Worm (Caenorhabditis elegans): ENCODE data around the gene E04F6.15.
A peak's percentile ranks its signal among the peaks of the same experiment; 100 is the strongest.

Gene E04F6.15

DNA sequence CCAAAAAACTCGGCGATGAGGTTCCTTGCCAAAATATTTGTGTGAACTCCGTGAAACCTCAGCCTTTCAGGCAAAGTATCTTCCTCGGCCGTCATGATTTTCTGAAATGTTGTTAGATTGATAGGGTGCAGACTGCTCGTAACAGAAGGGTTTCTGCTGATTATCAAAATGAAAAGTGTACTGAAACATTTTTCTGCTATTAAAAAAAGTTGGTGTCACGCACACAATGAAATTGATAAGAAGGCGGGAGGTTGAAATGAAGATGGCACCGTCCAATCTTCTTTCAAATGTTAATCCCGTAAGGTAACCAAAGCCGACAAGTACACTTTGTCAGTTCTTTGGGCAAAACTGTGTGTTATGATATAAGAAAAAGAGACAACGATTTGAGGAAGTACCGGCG is 26.9 kb upstream of the E04F6.15 start:
- no peak for TF ChIP-seq unc-55 (GFP tag; optimal IDR thresholded peaks at IDR 0.05)
- no peak for TF ChIP-seq sma-3 (GFP tag; optimal IDR thresholded peaks at IDR 0.05)
- no peak for TF ChIP-seq unc-62 (GFP tag; optimal IDR thresholded peaks at IDR 0.05)
- no peak for TF ChIP-seq sma-9 (GFP tag; optimal IDR thresholded peaks at IDR 0.05)
- no peak for TF ChIP-seq sma-9 (tag; optimal IDR thresholded peaks at IDR 0.05)
- TF ChIP-seq fos-1 (tag; optimal IDR thresholded peaks at IDR 0.05), result peak; percentile 32
- no peak for TF ChIP-seq nhr-129 (tag; optimal IDR thresholded peaks at IDR 0.05)
- no peak for TF ChIP-seq crh-2 (tag; optimal IDR thresholded peaks at IDR 0.05)
- no peak for TF ChIP-seq aly-2 (tag; optimal IDR thresholded peaks at IDR 0.05)

DNA sequence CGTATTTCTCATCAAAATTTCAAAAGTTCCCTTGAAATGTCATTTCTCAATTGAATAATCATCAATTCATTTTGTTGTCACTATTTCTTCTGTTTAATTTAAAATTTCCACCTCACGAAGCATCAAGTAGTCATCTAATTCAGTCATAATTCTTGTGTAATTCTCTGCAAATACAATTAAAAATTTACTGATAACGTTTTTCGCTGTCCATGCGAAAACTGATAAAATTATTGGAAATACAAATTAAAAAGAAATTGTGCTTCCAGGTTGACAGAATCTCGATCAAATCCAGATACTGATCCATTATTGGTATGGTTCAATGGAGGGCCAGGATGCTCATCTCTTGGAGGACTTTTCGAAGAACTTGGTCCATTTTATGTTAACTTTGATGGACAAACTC is 23.2 kb upstream of the E04F6.15 start:
- TF ChIP-seq ceh-16 (tag; optimal IDR thresholded peaks at IDR 0.05) (no peak), R02D3.7 (tag; optimal IDR thresholded peaks at IDR 0.05) (no peak), fos-1 (tag; optimal IDR thresholded peaks at IDR 0.05) (peak; percentile 73)

DNA sequence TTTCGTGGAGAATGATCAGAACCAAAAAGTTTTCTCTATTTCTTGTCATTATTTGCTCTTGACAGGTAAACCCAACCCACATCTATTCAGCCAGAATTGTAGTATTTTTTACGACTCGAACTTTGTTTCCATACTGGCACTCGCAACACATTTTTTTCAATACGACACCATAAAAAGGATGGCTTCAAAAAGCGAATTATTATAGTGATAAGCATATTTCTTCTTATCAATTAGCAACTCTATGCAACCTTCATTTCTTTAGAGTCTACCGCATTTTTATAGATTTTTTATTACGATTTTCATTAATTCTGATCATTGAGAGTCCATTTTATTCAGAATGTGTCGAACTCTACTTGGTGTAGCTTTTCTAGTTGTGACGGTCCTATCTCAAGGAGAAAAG is 22.4 kb upstream of the E04F6.15 start, which contains the start of gene ctsa-3.1:
Gene ctsa-3.1, plus strand, starts transcription at position 337 of the 400 bp plus-strand sequence.
- TF ChIP-seq ztf-4 (tag; optimal IDR thresholded peaks at IDR 0.05) (no peak), nhr-237 (tag; optimal IDR thresholded peaks at IDR 0.05) (no peak), fos-1 (tag; optimal IDR thresholded peaks at IDR 0.05) (peak; percentile 77)

DNA sequence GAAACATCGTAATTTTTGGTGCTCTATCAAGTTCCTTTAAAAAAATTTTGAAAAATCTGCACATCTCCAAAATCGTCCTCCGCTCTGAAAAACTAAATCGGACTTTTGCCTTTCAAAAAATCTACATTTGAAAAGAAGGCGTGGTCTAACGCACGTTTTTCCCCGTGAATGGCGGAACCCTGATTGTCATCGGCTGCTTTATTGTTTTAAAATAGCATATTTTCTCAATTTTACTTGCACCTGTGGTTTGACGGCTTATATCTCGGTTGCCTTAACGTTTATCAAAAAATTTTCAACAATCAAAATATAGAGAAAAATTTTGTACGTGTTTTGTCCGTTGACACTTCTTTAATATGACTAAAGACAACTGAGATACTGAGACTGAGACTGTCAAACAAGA is 21.9 kb upstream of the E04F6.15 start:
- TF ChIP-seq R02D3.7 (tag; optimal IDR thresholded peaks at IDR 0.05), result no peak
- peak; percentile 86 for TF ChIP-seq snpc-4 (tag; optimal IDR thresholded peaks at IDR 0.05)

DNA sequence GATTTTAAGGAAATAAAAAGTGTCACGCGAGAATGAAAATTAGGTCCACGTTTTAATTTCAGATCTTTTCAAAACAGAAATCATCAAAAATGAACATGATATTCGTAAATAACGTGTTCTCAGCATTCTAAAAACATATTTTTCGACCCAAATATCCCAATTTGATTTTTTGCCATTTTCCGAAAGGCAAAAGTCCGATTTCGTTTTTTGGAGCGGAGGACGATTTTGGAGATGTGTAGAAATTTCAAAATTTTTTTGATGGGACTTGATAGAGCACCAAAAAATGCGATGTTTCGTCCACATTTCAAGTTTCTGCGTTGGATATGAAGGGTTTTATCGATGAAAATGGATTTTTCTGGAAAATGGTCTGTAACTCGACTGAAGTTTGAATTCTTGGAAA is 20.6 kb upstream of the E04F6.15 start:
- TF ChIP-seq unc-62 (GFP tag; optimal IDR thresholded peaks at IDR 0.05) (no peak), R02D3.7 (tag; optimal IDR thresholded peaks at IDR 0.05) (no peak)

DNA sequence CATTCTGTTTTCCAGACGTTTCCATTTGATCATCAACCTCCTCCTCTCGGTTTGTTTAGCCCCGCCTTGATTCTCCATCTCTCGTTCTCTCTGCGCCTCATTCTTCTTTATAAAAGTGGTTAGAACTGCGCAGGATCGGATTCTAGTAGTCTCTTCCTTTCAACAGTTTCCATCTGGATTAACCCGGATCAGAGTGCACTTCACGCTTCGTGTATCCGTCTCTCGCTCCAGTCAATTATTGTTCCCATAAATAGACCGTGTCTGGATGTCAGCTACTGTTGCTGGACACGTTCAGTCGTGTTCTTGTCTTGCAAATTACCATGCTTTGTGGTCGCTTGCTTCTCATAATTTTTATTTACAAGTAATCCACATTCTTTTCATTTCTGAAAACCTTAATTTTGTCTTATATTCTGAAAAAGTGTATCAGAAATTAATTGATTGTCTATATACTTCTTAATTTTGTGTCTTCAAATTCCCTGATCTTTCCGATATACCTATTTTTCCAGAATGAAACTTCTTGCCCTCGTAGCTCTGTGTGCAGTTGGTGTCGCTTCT is 18.6 kb upstream of the E04F6.15 start, which contains the start of gene F32A5.4:
Gene F32A5.4, plus strand, starts transcription at position 505 of the 555 bp plus-strand sequence.
- no peak for TF ChIP-seq alr-1 (tag; optimal IDR thresholded peaks at IDR 0.05)
- no peak for TF ChIP-seq skn-1 (tag; optimal IDR thresholded peaks at IDR 0.05)
- TF ChIP-seq nhr-129 (tag; optimal IDR thresholded peaks at IDR 0.05), result peak; percentile 24
- TF ChIP-seq ama-1 (optimal IDR thresholded peaks at IDR 0.05), result peak; percentile 61
- TF ChIP-seq F13H6.1 (tag; optimal IDR thresholded peaks at IDR 0.05), result peak; percentile 1

DNA sequence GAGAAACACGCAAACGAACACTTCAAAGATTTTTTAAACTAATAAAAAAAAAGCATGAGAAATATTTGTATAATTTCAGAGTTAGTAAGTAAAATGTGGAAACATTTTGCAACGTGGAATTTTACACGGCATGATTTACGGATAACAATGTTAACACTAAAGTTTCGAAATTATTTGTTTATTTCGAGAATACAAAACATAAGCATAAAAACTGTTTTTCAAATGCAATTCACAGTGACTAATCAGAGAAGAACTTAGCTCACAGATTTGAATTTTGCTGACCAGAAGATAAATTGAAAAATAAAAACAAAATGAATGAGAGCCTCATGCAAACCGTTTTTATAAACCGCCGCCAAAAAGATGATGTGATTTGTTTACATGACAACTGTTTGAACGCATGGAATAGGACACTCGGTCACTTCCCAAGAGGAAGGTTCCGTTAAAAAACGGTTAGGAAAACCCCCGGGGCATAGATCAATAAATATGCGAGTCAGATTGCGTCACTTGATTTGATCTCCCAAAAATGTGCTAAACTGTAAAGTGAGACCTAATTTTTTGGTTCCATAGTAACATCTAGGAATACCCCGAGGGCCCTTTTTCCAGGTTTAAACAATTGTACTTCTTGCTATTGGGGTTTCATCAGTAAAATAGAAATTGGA is 15.9 kb upstream of the E04F6.15 start, which contains the start of gene clh-3:
Gene clh-3, minus strand, starts transcription at position 51 of the 659 bp plus-strand sequence.
- TF ChIP-seq sma-9 (GFP tag; optimal IDR thresholded peaks at IDR 0.05) (no peak), sma-9 (tag; optimal IDR thresholded peaks at IDR 0.05) (no peak), F13H6.1 (tag; optimal IDR thresholded peaks at IDR 0.05) (no peak), crh-2 (tag; optimal IDR thresholded peaks at IDR 0.05) (no peak), nhr-6 (tag; optimal IDR thresholded peaks at IDR 0.05) (no peak), unc-55 (GFP tag; optimal IDR thresholded peaks at IDR 0.05) (no peak), nhr-237 (tag; optimal IDR thresholded peaks at IDR 0.05) (no peak)

DNA sequence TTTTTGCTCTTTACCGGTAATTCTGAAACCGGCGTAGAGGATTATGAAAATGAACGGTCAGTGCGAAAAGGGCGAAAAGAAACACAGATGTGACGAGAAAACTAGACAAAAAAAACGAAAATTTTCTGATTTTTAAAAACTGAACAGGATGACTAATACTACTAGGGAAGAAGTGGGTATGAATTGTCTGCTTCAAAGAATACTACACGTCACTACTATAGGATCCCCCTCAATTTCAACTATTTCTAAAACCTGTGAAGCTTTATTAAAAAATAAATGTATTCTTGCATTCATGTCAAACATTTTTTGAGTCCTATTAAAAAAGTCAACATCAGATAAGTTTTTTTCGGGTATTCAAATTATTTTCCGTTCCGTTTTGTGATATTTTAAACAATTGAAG is 14.0 kb upstream of the E04F6.15 start:
- no peak for TF ChIP-seq sma-3 (GFP tag; optimal IDR thresholded peaks at IDR 0.05)
- TF ChIP-seq fos-1 (tag; optimal IDR thresholded peaks at IDR 0.05), result no peak
- TF ChIP-seq blmp-1 (tag; optimal IDR thresholded peaks at IDR 0.05; ENCODE audit: insufficient read depth), result no peak
- no peak for TF ChIP-seq lin-39 (tag; optimal IDR thresholded peaks at IDR 0.05)
- TF ChIP-seq mbf-1 (tag; optimal IDR thresholded peaks at IDR 0.05), result no peak
- TF ChIP-seq alr-1 (tag; optimal IDR thresholded peaks at IDR 0.05), result no peak
- TF ChIP-seq ama-1 (optimal IDR thresholded peaks at IDR 0.05), result no peak
- no peak for TF ChIP-seq lin-13 (GFP tag; optimal IDR thresholded peaks at IDR 0.05)

DNA sequence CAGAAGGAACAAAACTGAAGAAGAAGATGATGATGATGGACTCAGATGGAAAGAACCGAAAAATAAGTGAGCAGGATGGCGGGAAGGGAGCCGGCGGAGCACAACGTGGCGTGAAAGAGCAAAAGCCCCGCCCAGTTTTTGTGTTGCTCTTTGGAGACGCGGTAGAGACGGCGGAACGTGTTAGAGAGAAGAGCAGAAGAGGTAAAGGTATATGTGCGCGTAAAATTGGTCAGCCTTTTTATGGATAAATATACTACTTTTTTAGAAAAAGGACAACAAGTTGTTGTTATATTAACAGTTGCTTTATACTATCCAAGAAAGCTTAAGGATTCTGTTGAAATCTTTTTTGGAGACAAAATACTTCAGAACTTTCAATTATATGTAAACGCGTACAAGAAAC is 7.0 kb upstream of the E04F6.15 start, which contains the start of gene E04F6.10:
Gene E04F6.10, minus strand, starts transcription at position 101 of the 400 bp plus-strand sequence.
- TF ChIP-seq nhr-12 (tag; optimal IDR thresholded peaks at IDR 0.05) (no peak), R02D3.7 (tag; optimal IDR thresholded peaks at IDR 0.05) (no peak), mab-5 (tag; optimal IDR thresholded peaks at IDR 0.05) (no peak), unc-39 (tag; optimal IDR thresholded peaks at IDR 0.05) (no peak), nhr-237 (tag; optimal IDR thresholded peaks at IDR 0.05) (no peak), elt-3 (tag; optimal IDR thresholded peaks at IDR 0.05) (no peak), lsy-2 (tag; optimal IDR thresholded peaks at IDR 0.05) (no peak), zag-1 (tag; optimal IDR thresholded peaks at IDR 0.05) (no peak), nhr-10 (tag; optimal IDR thresholded peaks at IDR 0.05) (no peak), peb-1 (tag; optimal IDR thresholded peaks at IDR 0.05) (no peak), lin-13 (GFP tag; optimal IDR thresholded peaks at IDR 0.05) (no peak), ztf-11 (tag; optimal IDR thresholded peaks at IDR 0.05) (no peak)

Data from whole organism, L2 larva.